Worm (Caenorhabditis elegans) whole organism, L1 larva: ENCODE data around the gene snf-3.
"Not testable (repeated sequence)": the region's sequence is repeated elsewhere in the genome, so short reads cannot be mapped to it uniquely, and the experiment has no call there.

Experiments used
- C34B4.2 ChIP-seq: sonication (generic microtip); optimal IDR thresholded peaks from 2 replicates; lab custom pipeline; 2017; ENCODE audit warnings: mild to moderate bottlenecking, missing genetic modification characterization, missing compliant biosample characterization
- aha-1 ChIP-seq: fragments of 150-350 bp; optimal IDR thresholded peaks from 2 replicates; lab custom pipeline; 2014; ENCODE audit warnings: missing biosample characterization, missing genetic modification characterization
- ceh-82 ChIP-seq, 3 experiments: fragments of 150-350 bp in 1 of 3; sonication (generic microtip) in 2 of 3; optimal IDR thresholded peaks; 2 replicates each; lab custom pipeline; 2014 to 2017; ENCODE audit warnings: missing biosample characterization in 3 of 3, missing genetic modification characterization in 3 of 3
- dsc-1 ChIP-seq: sonication (generic microtip); optimal IDR thresholded peaks from 2 replicates; lab custom pipeline; 2016; ENCODE audit warnings: mild to moderate bottlenecking, missing genetic modification characterization, missing compliant biosample characterization
- efl-1 ChIP-seq, 4 experiments: fragments of 150-350 bp; optimal IDR thresholded peaks in 3 of 4; peaks in 1 of 4; 1 replicate in 1 of 4; 2 replicates in 3 of 4; lab custom pipeline; 2014; ENCODE audit warnings: missing biosample characterization in 2 of 4, missing genetic modification characterization in 2 of 4, missing genetic modification reagents in 2 of 4
- efl-3 ChIP-seq: fragments of 200-800 bp; sonication (Bioruptor generic); optimal IDR thresholded peaks from 2 replicates; lab custom pipeline; 2018; ENCODE audit warnings: mild to moderate bottlenecking, missing genetic modification characterization, missing compliant biosample characterization
- egl-13 ChIP-seq: sonication (generic microtip); optimal IDR thresholded peaks from 2 replicates; lab custom pipeline; 2016; ENCODE audit warnings: missing genotype, missing genetic modification reagents, missing genetic modification characterization, missing compliant biosample characterization
- egl-27 ChIP-seq, 2 experiments: fragments of 150-350 bp in 1 of 2; sonication (generic microtip); optimal IDR thresholded peaks; 3 replicates each; lab custom pipeline; 2017 to 2018; ENCODE audit warnings: missing biosample characterization in 2 of 2, missing genetic modification characterization in 2 of 2, missing genetic modification reagents in 2 of 2
- elt-3 ChIP-seq, 6 experiments: fragments of 150-350 bp in 1 of 6; sonication (generic microtip); optimal IDR thresholded peaks; 2 replicates each; lab custom pipeline; 2017 to 2018; ENCODE audit warnings: missing biosample characterization in 6 of 6, missing genetic modification characterization in 6 of 6, inconsistent platforms in 1 of 6
- ets-5 ChIP-seq: fragments of 200-800 bp; sonication (Bioruptor generic); IDR thresholded peaks from 2 replicates; pipeline ENCODE4 v1.3.6; 2022; ENCODE audit warnings: missing genetic modification characterization, missing compliant biosample characterization
- fkh-10 ChIP-seq: sonication (generic microtip); optimal IDR thresholded peaks from 2 replicates; lab custom pipeline; 2017; ENCODE audit warnings: missing biosample characterization, missing genetic modification reagents, missing genetic modification characterization
- fkh-4 ChIP-seq: sonication (generic microtip); optimal IDR thresholded peaks from 2 replicates; lab custom pipeline; 2016; ENCODE audit warnings: missing compliant biosample characterization, missing genetic modification characterization, borderline replicate concordance
- hlh-4 ChIP-seq: sonication (generic microtip); optimal IDR thresholded peaks from 2 replicates; lab custom pipeline; 2016; ENCODE audit warnings: mild to moderate bottlenecking, missing genetic modification characterization, missing compliant biosample characterization
- hpl-2 ChIP-seq: fragments of 150-350 bp; optimal IDR thresholded peaks from 2 replicates; lab custom pipeline; 2014; ENCODE audit warnings: missing biosample characterization, missing genetic modification reagents, missing genetic modification characterization
- irx-1 ChIP-seq: sonication (generic microtip); optimal IDR thresholded peaks from 2 replicates; lab custom pipeline; 2016; ENCODE audit warnings: missing genetic modification characterization, missing compliant biosample characterization
- jun-1 ChIP-seq: fragments of 150-350 bp; optimal IDR thresholded peaks from 2 replicates; lab custom pipeline; 2014; ENCODE audit warnings: missing biosample characterization, missing genetic modification reagents, missing genetic modification characterization
- lin-13 ChIP-seq: fragments of 150-350 bp; optimal IDR thresholded peaks from 2 replicates; lab custom pipeline; 2014; ENCODE audit warnings: missing biosample characterization, missing genetic modification reagents, missing genetic modification characterization
- lin-35 ChIP-seq, 2 experiments: fragments of 150-350 bp; optimal IDR thresholded peaks; 2 replicates each; lab custom pipeline; 2014; ENCODE audit warnings: missing biosample characterization in 2 of 2, missing genetic modification characterization in 2 of 2, missing genetic modification reagents in 2 of 2
- mab-9 ChIP-seq: fragments of 200-800 bp; sonication (Bioruptor generic); IDR thresholded peaks from 2 replicates; pipeline ENCODE4 v1.3.6; 2022; ENCODE audit warnings: missing genetic modification reagents, missing genetic modification characterization, missing compliant biosample characterization
- mdl-1 ChIP-seq, 2 experiments: fragments of 150-350 bp; optimal IDR thresholded peaks; 2 replicates each; lab custom pipeline; 2014 to 2017; ENCODE audit warnings: missing biosample characterization in 2 of 2, missing genetic modification characterization in 2 of 2, inconsistent platforms in 1 of 2
- mep-1 ChIP-seq: fragments of 150-350 bp; optimal IDR thresholded peaks from 2 replicates; lab custom pipeline; 2014; ENCODE audit warnings: missing biosample characterization, missing genetic modification characterization
- nhr-11 ChIP-seq: fragments of 150-350 bp; optimal IDR thresholded peaks from 2 replicates; lab custom pipeline; 2014; ENCODE audit warnings: missing biosample characterization, missing genetic modification characterization
- nhr-12 ChIP-seq: sonication (generic microtip); optimal IDR thresholded peaks from 2 replicates; lab custom pipeline; 2017; ENCODE audit warnings: missing biosample characterization, missing genetic modification characterization
- nhr-20 ChIP-seq: sonication (generic microtip); optimal IDR thresholded peaks from 2 replicates; lab custom pipeline; 2016; ENCODE audit warnings: mild to moderate bottlenecking, missing genetic modification characterization, missing compliant biosample characterization
- nhr-237 ChIP-seq: fragments of 150-350 bp; optimal IDR thresholded peaks from 2 replicates; lab custom pipeline; 2014; ENCODE audit warnings: missing biosample characterization, missing genetic modification characterization
- nhr-28 ChIP-seq: fragments of 150-350 bp; optimal IDR thresholded peaks from 2 replicates; lab custom pipeline; 2014; ENCODE audit warnings: missing biosample characterization, missing genetic modification characterization
- nhr-47 ChIP-seq: sonication (generic microtip); optimal IDR thresholded peaks from 2 replicates; lab custom pipeline; 2016; ENCODE audit warnings: mild to moderate bottlenecking, missing genetic modification characterization, moderate library complexity, missing compliant biosample characterization
- nhr-71 ChIP-seq: sonication (generic microtip); optimal IDR thresholded peaks from 2 replicates; lab custom pipeline; 2016; ENCODE audit warnings: mild to moderate bottlenecking, missing genetic modification characterization, moderate library complexity, missing compliant biosample characterization
- nhr-84 ChIP-seq: sonication (generic microtip); optimal IDR thresholded peaks from 2 replicates; lab custom pipeline; 2017; ENCODE audit warnings: missing biosample characterization, missing genetic modification characterization
- nhr-90 ChIP-seq: sonication (generic microtip); optimal IDR thresholded peaks from 2 replicates; lab custom pipeline; 2016; ENCODE audit warnings: mild to moderate bottlenecking, missing genetic modification characterization, missing compliant biosample characterization; ENCODE audit not compliant: poor library complexity
- pag-3 ChIP-seq: sonication (generic microtip); optimal IDR thresholded peaks from 2 replicates; lab custom pipeline; 2017; ENCODE audit warnings: missing genetic modification characterization, mild to moderate bottlenecking, missing compliant biosample characterization, antibody characterized with exemption, borderline replicate concordance; ENCODE audit not compliant: insufficient read depth
- pqm-1 ChIP-seq: sonication (generic microtip); optimal IDR thresholded peaks from 3 replicates; lab custom pipeline; 2017; ENCODE audit warnings: missing biosample characterization, missing genetic modification characterization
- rnt-1 ChIP-seq: sonication (generic microtip); optimal IDR thresholded peaks from 2 replicates; lab custom pipeline; 2016; ENCODE audit warnings: mild to moderate bottlenecking, missing genetic modification characterization, moderate library complexity, missing compliant biosample characterization
- snu-23 ChIP-seq: sonication (generic microtip); optimal IDR thresholded peaks from 2 replicates; lab custom pipeline; 2016; ENCODE audit warnings: missing genetic modification characterization, missing compliant biosample characterization
- sptf-1 ChIP-seq: fragments of 150-350 bp; optimal IDR thresholded peaks from 2 replicates; lab custom pipeline; 2014; ENCODE audit warnings: missing biosample characterization, missing genetic modification characterization
- sup-37 ChIP-seq: fragments of 200-800 bp; sonication (Bioruptor generic); optimal IDR thresholded peaks from 2 replicates; lab custom pipeline; 2018; ENCODE audit warnings: mild to moderate bottlenecking, missing genetic modification characterization, missing compliant biosample characterization
- xbp-1 ChIP-seq: sonication (generic microtip); optimal IDR thresholded peaks from 2 replicates; lab custom pipeline; 2016; ENCODE audit warnings: missing genetic modification characterization, missing compliant biosample characterization
- ztf-4 ChIP-seq: fragments of 150-350 bp; optimal IDR thresholded peaks from 2 replicates; lab custom pipeline; 2014; ENCODE audit warnings: missing biosample characterization, missing genetic modification characterization

The snf-3 gene

DNA sequence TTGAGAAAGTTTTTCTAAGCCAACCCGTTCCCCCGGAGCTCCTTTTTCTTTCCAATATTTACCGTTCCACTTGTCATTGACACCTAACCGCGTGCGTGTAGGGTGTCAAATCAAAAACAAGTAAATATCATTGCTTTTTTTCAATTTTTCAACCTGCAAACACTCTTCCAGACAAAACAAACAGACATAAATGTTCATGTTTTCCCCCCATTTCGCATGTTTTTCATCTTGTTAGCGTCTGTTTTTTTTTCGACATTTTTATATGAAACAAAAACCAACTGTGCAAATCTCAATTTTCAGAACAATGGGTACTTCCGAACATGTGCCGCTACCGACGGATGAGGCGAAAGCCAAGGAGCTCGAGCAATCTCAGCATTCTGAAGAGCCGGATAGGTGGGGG lies at the start of gene snf-3:
TSS of gene snf-3 (plus strand) at position 301 of the 400 bp plus-strand sequence.
- TF ChIP-seq pag-3 (no peak), nhr-71 (no peak), sptf-1 (tag; lab: Kevin White, UChicago) (no peak), lin-35 (GFP tag; optimal IDR thresholded peaks at IDR 0.05; lab: Kevin White, UChicago) (no peak)

DNA sequence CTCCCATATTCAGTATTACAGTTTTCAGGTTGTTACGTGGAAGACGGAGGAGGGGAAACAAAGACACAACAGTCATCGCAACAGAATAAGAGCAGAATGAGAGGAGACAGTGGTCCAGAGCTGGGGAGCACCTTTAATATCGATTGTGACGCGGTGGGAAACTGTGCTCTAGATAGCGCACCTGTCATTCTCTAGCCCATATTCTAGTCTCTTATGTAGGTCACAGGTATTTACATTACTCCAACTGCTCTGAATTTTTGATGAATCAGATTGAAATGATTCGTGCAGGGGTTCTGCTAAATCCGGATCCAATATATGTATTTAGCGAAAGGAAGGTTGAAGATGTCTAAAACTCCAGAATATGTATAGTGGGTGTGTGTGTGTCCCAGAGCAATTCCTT lies 49.6 kb upstream of the snf-3 start, which contains the start of gene fbxb-41:
TSS of gene fbxb-41 (minus strand) at position 101 of the 400 bp plus-strand sequence.
- TF ChIP-seq nhr-71: no peak
- TF ChIP-seq nhr-12 (tag; lab: Kevin White, UChicago): no peak
- no peak for TF ChIP-seq nhr-47 (tag; lab: Kevin White, UChicago)
- no peak for TF ChIP-seq mdl-1 (tag; optimal IDR thresholded peaks at IDR 0.05; lab: Kevin White, UChicago)
- no peak for TF ChIP-seq nhr-20 (tag; lab: Kevin White, UChicago)
- TF ChIP-seq pqm-1 (tag; lab: Kevin White, UChicago): no peak
- no peak for TF ChIP-seq hpl-2 (GFP tag; lab: Kevin White, UChicago)
- TF ChIP-seq pag-3: no peak
- no peak for TF ChIP-seq efl-1 (optimal IDR thresholded peaks at IDR 0.05; lab: Kevin White, UChicago)
- TF ChIP-seq efl-1 (GFP tag; optimal IDR thresholded peaks at IDR 0.05 in 1 of 2; lab: Kevin White, UChicago): no peak
- no peak for TF ChIP-seq lin-13
- TF ChIP-seq rnt-1 (tag; lab: Kevin White, UChicago): no peak
- no peak for TF ChIP-seq ets-5 (GFP tag; lab: Robert Waterston, UW)
- TF ChIP-seq mep-1: no peak
- TF ChIP-seq C34B4.2 (tag; lab: Kevin White, UChicago): no peak
- TF ChIP-seq fkh-4 (tag; lab: Kevin White, UChicago): no peak
- TF ChIP-seq aha-1 (tag; lab: Kevin White, UChicago): no peak
- TF ChIP-seq nhr-11 (tag; lab: Kevin White, UChicago): no peak
- no peak for TF ChIP-seq jun-1 (tag; lab: Kevin White, UChicago)
- TF ChIP-seq mab-9 (GFP tag; lab: Robert Waterston, UW): no peak
- no peak for TF ChIP-seq efl-3

DNA sequence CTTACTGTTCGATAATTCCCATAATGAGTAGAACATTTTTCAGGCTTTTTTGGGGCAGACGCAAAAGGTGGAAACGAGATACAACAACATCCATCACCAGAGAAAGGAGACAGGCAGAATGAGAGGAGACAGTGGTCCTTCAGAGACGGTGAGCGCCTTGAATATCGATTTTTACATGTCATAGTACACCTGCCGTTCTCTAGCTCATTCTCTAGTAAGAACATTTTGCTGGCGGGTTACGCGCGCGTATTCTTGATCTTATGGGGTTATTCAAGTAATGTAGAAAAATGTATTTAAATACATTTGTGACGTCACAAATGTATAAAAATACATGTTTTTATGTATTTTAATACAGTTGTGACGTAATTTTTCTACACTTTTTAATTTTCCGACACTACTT lies 47.9 kb upstream of the snf-3 start, which contains the start of gene fbxb-45:
TSS of gene fbxb-45 (minus strand) at position 101 of the 400 bp plus-strand sequence.
- not testable (repeated sequence) for TF ChIP-seq nhr-28 (tag; lab: Kevin White, UChicago); ceh-82 (tag; optimal IDR thresholded peaks at IDR 0.05; lab: Kevin White, UChicago); nhr-71

DNA sequence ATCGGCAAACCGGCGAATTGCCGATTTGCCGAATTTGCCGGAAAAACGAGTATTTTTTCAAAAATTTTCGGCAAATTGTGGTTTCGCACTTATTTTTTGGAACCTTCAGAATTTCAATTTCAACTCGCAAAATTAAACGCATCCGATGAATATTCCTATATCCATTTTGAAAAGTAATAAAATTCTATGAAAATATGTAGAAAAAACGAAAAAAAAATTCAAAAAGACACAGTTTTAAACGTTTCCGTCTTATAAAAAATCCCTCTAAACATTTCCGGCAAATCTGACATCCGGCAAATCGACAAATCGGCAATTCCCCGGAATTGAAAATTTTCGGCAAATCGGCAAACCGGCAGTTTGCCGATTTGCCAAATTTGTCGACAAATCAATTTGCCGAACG lies 46.1 kb upstream of the snf-3 start, which contains the start of gene str-148:
TSS of gene str-148 (plus strand) at position 301 of the 400 bp plus-strand sequence.
- TF ChIP-seq nhr-71 (no peak), C34B4.2 (tag; lab: Kevin White, UChicago) (no peak)
- TF ChIP-seq, all 84 proteins: peak for 0

DNA sequence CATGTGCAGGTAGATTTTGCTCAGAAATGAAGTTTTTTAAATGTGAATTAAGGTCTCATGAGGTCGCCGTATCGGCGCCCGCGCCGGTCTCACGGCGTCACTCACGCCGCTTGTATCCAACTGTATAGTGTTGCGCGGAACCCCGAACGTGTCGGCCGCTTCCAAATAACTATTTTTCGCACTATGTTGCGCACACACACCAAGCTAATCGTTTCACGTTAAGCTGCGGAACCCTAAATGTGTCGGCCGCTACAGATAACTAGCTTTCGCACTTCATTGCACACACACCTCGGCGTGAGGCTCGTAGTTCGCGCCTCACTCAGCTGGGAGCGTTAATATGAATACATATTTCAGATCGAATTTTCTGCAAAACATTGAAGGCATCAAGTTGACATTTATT lies 44.9 kb upstream of the snf-3 start:
- TF ChIP-seq elt-3 (tag; optimal IDR thresholded peaks at IDR 0.05; lab: Kevin White, UChicago) (no peak), pqm-1 (tag; lab: Kevin White, UChicago) (no peak), irx-1 (tag; lab: Kevin White, UChicago) (no peak), efl-1 (optimal IDR thresholded peaks at IDR 0.05; lab: Kevin White, UChicago) (no peak), efl-1 (GFP tag; optimal IDR thresholded peaks at IDR 0.05 in 1 of 2; lab: Kevin White, UChicago) (peak in 1 of 2 experiments; percentile 34), fkh-10 (GFP tag; lab: Kevin White, UChicago) (no peak), nhr-84 (tag; lab: Kevin White, UChicago) (no peak), sup-37 (GFP tag; lab: Kevin White, UChicago) (no peak)

DNA sequence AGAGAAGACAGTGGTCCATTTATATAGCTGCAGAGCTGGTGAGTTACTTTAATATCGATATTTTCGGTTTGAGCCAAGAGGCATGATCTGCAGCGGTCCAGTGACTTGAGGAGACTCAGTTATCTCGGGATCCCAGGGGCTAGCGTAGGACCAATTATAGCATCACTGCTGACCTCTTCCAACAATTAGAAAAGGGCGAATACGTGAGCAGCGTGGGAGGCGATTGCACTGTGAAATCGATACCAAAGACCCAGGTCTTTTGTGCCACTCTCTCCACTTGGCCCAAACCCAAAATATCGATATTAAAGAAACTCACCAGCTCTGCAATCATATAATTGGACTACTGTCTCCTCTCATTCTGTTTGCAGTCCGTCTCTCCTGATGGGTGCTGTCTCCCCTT lies 42.0 kb upstream of the snf-3 start, which contains the start of gene fbxb-40:
TSS of gene fbxb-40 (minus strand) at position 101 of the 400 bp plus-strand sequence.
- TF ChIP-seq ztf-4 (tag; lab: Kevin White, UChicago) (no peak), efl-1 (optimal IDR thresholded peaks at IDR 0.05; lab: Kevin White, UChicago) (no peak), efl-1 (GFP tag; optimal IDR thresholded peaks at IDR 0.05 in 1 of 2; lab: Kevin White, UChicago) (no peak), snu-23 (GFP tag; lab: Kevin White, UChicago) (no peak), nhr-237 (no peak), hlh-4 (tag; lab: Kevin White, UChicago) (no peak), mep-1 (no peak), egl-27 (tag; optimal IDR thresholded peaks at IDR 0.05; lab: Kevin White, UChicago) (no peak), egl-13 (tag; lab: Kevin White, UChicago) (no peak), ceh-82 (tag; optimal IDR thresholded peaks at IDR 0.05; lab: Kevin White, UChicago) (no peak), pag-3 (no peak), dsc-1 (tag; lab: Kevin White, UChicago) (no peak), nhr-90 (tag; lab: Kevin White, UChicago) (no peak), ets-5 (GFP tag; lab: Robert Waterston, UW) (no peak), xbp-1 (tag; lab: Kevin White, UChicago) (no peak)
- TF ChIP-seq, all 84 proteins: peak for 0
